Worm (Caenorhabditis elegans): ENCODE results near the gene F18E9.1.

DNA sequence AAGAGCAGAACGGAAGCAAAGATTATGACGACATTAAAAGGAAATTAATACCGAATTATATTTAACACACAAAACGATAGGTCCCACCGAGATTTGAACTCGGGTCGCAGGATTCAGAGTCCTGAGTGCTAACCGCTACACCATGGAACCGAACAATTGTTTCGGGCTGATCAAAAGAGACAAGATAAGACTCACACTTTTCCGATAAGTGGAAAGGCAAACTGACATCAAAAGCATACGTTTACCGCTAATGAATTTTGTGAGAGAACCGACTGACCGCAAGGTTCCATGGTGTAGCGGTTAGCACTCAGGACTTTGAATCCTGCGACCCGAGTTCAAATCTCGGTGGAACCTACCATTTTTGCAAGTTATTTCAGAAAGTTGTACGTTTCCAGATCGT is 7.4 kb downstream of the F18E9.1 start:
- TF ChIP-seq pes-1 (GFP tag; IDR thresholded peaks at IDR 0.05) (no peak), flt-1 (GFP tag; IDR thresholded peaks at IDR 0.05) (no peak), F13C5.2 (tag; optimal IDR thresholded peaks at IDR 0.05) (no peak), B0310.2 (tag; optimal IDR thresholded peaks at IDR 0.05) (no peak), hnd-1 (tag; optimal IDR thresholded peaks at IDR 0.05) (no peak)

All from whole organism, early embryonic.